Fruit fly (Drosophila melanogaster) whole organism, adult: Measurements from ENCODE around the gene RpS28b.

Experiments
- CG5204 ChIP-seq: fragments of 200-800 bp; sonication (Bioruptor generic); optimal IDR thresholded peaks from 2 replicates; lab custom pipeline; 2016; ENCODE audit warnings: missing biosample characterization, missing genetic modification characterization
- Mnt ChIP-seq: fragments of 200-800 bp; sonication (Bioruptor generic); optimal IDR thresholded peaks from 2 replicates; lab custom pipeline; 2016; ENCODE audit warnings: missing biosample characterization, mild to moderate bottlenecking, missing genetic modification characterization
- ovo ChIP-seq: fragments of 200-800 bp; sonication (Bioruptor generic); optimal IDR thresholded peaks from 2 replicates; lab custom pipeline; 2016; ENCODE audit warnings: missing biosample characterization, missing genetic modification characterization
- pad ChIP-seq: fragments of 200-800 bp; sonication (Bioruptor generic); optimal IDR thresholded peaks from 3 replicates; lab custom pipeline; 2017; ENCODE audit warnings: missing biosample characterization, missing genetic modification characterization, mild to moderate bottlenecking, moderate library complexity, missing genetic modification reagents

dm6 chrX:9551179-9551578 is 3.2 kb upstream of the RpS28b start:
- TF ChIP-seq pad (no peak), Mnt (GFP tag; lab: Kevin White, UChicago) (no peak), ovo (GFP tag; lab: Kevin White, UChicago) (no peak), CG5204 (GFP tag; lab: Kevin White, UChicago) (no peak)
